Worm (Caenorhabditis elegans): ENCODE data around the gene clec-241.

DNA sequence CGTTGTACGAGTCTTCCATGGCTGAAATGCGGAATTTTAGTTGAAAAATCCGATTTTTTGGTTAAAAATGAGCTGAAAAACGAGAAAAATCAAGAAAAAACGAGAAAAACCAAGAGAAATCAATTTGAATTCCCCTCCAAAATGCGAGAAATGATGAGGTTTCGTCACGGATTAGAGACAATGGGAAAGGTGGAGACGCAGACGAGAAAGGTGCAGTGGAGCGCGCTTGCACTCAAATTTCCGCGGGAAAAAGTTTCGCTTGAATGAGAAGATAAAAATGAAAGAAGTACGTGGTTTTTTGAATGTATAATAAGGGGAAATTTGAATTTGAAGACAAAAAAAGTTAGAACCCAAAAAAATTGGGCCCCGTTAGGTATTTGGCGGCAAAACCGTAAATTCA, 47.5 kb downstream of the clec-241 start, which contains the start of gene efl-1:
- TF ChIP-seq xbp-1 (tag; optimal IDR thresholded peaks at IDR 0.05) (peak; percentile 98), ztf-4 (tag; optimal IDR thresholded peaks at IDR 0.05) (peak; percentile 84), mep-1 (tag; optimal IDR thresholded peaks at IDR 0.05) (peak; percentile 94), unc-130 (tag; optimal IDR thresholded peaks at IDR 0.05) (peak; percentile 79), skn-1 (tag; optimal IDR thresholded peaks at IDR 0.05) (peak; percentile 94), snpc-4 (tag; optimal IDR thresholded peaks at IDR 0.05) (peak; percentile 95)
